Worm (Caenorhabditis elegans) whole organism, L3 larva: ENCODE data around the gene ldp-1.

Experiments
- ama-1 ChIP-seq: fragments of 150-350 bp; optimal IDR thresholded peaks from 2 replicates; lab custom pipeline; 2018
- egl-27 ChIP-seq: sonication (generic microtip); optimal IDR thresholded peaks from 4 replicates; lab custom pipeline; 2017; ENCODE audit warnings: missing biosample characterization, missing genetic modification reagents, missing genetic modification characterization
- nhr-43 ChIP-seq: sonication (generic microtip); optimal IDR thresholded peaks from 2 replicates; lab custom pipeline; 2016; ENCODE audit warnings: mild to moderate bottlenecking, missing genetic modification characterization, missing compliant biosample characterization; ENCODE audit not compliant: poor library complexity, severe bottlenecking
- nhr-67 ChIP-seq: fragments of 150-350 bp; optimal IDR thresholded peaks from 2 replicates; lab custom pipeline; 2014; ENCODE audit warnings: missing biosample characterization, missing genetic modification characterization
- nhr-76 ChIP-seq: fragments of 150-350 bp; sonication (generic microtip); optimal IDR thresholded peaks from 5 replicates; lab custom pipeline; 2014; ENCODE audit warnings: missing biosample characterization, missing genetic modification characterization
- skn-1 ChIP-seq: fragments of 150-350 bp; optimal IDR thresholded peaks from 2 replicates; lab custom pipeline; 2014; ENCODE audit warnings: missing biosample characterization, missing genetic modification characterization

DNA sequence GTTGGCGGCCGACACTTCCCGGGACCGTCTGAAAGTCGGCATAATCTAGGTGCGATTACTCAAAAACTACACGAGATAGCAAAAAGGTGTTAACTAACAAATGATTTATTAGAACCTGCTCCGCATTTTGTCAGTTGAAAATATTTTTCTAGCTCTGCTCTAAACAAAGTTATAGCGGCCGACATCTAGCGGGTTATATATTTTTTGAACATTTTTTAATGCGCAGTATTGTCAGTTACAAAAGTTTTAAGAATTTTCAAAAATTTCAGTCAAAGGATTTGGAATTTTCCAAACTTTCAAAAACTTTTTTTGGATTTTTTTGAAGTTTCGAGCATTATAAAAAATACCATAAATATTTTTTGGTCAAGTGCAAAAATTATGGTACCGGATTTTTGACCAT lies 46.1 kb upstream of the ldp-1 start:
- TF ChIP-seq nhr-67 (tag; lab: Kevin White, UChicago) (no peak), ama-1 (lab: Kevin White, UChicago) (no peak), nhr-76 (tag; lab: Kevin White, UChicago) (no peak), nhr-43 (no peak), egl-27 (tag; lab: Kevin White, UChicago) (no peak), skn-1 (tag; lab: Kevin White, UChicago) (no peak)
